Worm (Caenorhabditis elegans): ENCODE data around the gene C01G5.25.

ce11 chrIV:6555388-6556330 is 14.2 kb downstream of the C01G5.25 start, which contains the start of gene paqr-1:
- TF ChIP-seq nhr-76 (tag; optimal IDR thresholded peaks at IDR 0.05) (no peak), nhr-12 (tag; optimal IDR thresholded peaks at IDR 0.05) (no peak), R02D3.7 (tag; optimal IDR thresholded peaks at IDR 0.05) (no peak)
